Worm (Caenorhabditis elegans) whole organism, late embryonic: ENCODE measurements around the gene rars-1.

Source experiments
- F13H6.1 ChIP-seq: sonication (generic microtip); optimal IDR thresholded peaks from 2 replicates; lab custom pipeline; 2016; ENCODE audit warnings: missing genetic modification characterization, missing compliant biosample characterization
- K09A11.1 ChIP-seq: sonication (generic microtip); optimal IDR thresholded peaks from 2 replicates; lab custom pipeline; 2017; ENCODE audit warnings: antibody characterized with exemption, mild to moderate bottlenecking, missing genetic modification characterization, missing compliant biosample characterization; ENCODE audit not compliant: insufficient read depth
- T23F11.4 ChIP-seq: fragments of 200-800 bp; sonication (Bioruptor generic); optimal IDR thresholded peaks from 2 replicates; lab custom pipeline; 2018; ENCODE audit warnings: mild to moderate bottlenecking, missing genetic modification characterization, missing compliant biosample characterization
- ahr-1 ChIP-seq: sonication (generic microtip); optimal IDR thresholded peaks from 2 replicates; lab custom pipeline; 2016; ENCODE audit warnings: missing genetic modification characterization, missing compliant biosample characterization
- ama-1 ChIP-seq: fragments of 150-350 bp; optimal IDR thresholded peaks from 2 replicates; lab custom pipeline; 2014
- ceh-18 ChIP-seq: sonication (generic microtip); optimal IDR thresholded peaks from 2 replicates; lab custom pipeline; 2016; ENCODE audit warnings: missing genetic modification characterization, missing compliant biosample characterization
- ceh-19 ChIP-seq: fragments of 200-800 bp; sonication (Bioruptor generic); optimal IDR thresholded peaks from 2 replicates; lab custom pipeline; 2018; ENCODE audit warnings: mild to moderate bottlenecking, missing genetic modification characterization, missing compliant biosample characterization
- ceh-2 ChIP-seq: sonication (generic microtip); optimal IDR thresholded peaks from 2 replicates; lab custom pipeline; 2016; ENCODE audit warnings: missing genotype, missing genetic modification characterization, missing compliant biosample characterization
- ceh-22 ChIP-seq: sonication (generic microtip); optimal IDR thresholded peaks from 2 replicates; lab custom pipeline; 2017; ENCODE audit warnings: missing biosample characterization, missing genetic modification characterization
- ceh-24 ChIP-seq: sonication (generic microtip); optimal IDR thresholded peaks from 2 replicates; lab custom pipeline; 2016; ENCODE audit warnings: mild to moderate bottlenecking, missing genetic modification characterization, missing compliant biosample characterization
- ceh-31 ChIP-seq: sonication (generic microtip); optimal IDR thresholded peaks from 2 replicates; lab custom pipeline; 2016; ENCODE audit warnings: missing genetic modification characterization, missing compliant biosample characterization
- ceh-34 ChIP-seq: sonication (generic microtip); optimal IDR thresholded peaks from 2 replicates; lab custom pipeline; 2016; ENCODE audit warnings: mild to moderate bottlenecking, missing genetic modification characterization, missing compliant biosample characterization
- ceh-48 ChIP-seq: sonication (generic microtip); optimal IDR thresholded peaks from 2 replicates; lab custom pipeline; 2016; ENCODE audit warnings: missing genetic modification characterization, inconsistent platforms, missing compliant biosample characterization
- che-1 ChIP-seq: sonication (generic microtip); optimal IDR thresholded peaks from 2 replicates; lab custom pipeline; 2016; ENCODE audit warnings: mild to moderate bottlenecking, missing genetic modification characterization, missing compliant biosample characterization
- elt-2 ChIP-seq: sonication (generic microtip); optimal IDR thresholded peaks from 2 replicates; lab custom pipeline; 2016; ENCODE audit warnings: missing genetic modification reagents, missing genetic modification characterization, missing compliant biosample characterization
- elt-4 ChIP-seq: sonication (generic microtip); optimal IDR thresholded peaks from 2 replicates; lab custom pipeline; 2016; ENCODE audit warnings: missing genetic modification characterization, missing compliant biosample characterization
- ets-4 ChIP-seq: sonication (generic microtip); optimal IDR thresholded peaks from 2 replicates; lab custom pipeline; 2016; ENCODE audit warnings: missing genetic modification characterization, missing compliant biosample characterization
- fkh-10 ChIP-seq: fragments of 150-350 bp; optimal IDR thresholded peaks from 2 replicates; lab custom pipeline; 2014; ENCODE audit warnings: missing biosample characterization, missing genetic modification reagents, missing genetic modification characterization
- hlh-13 ChIP-seq: fragments of 200-800 bp; sonication (Bioruptor generic); optimal IDR thresholded peaks from 2 replicates; lab custom pipeline; 2018; ENCODE audit warnings: mild to moderate bottlenecking, missing genetic modification characterization, missing compliant biosample characterization
- hlh-15 ChIP-seq: sonication (generic microtip); optimal IDR thresholded peaks from 2 replicates; lab custom pipeline; 2016; ENCODE audit warnings: missing genetic modification characterization, missing compliant biosample characterization
- hlh-30 ChIP-seq: sonication (generic microtip); optimal IDR thresholded peaks from 2 replicates; lab custom pipeline; 2017; ENCODE audit warnings: antibody characterized with exemption, missing genetic modification characterization, missing compliant biosample characterization; ENCODE audit not compliant: insufficient read depth
- lim-6 ChIP-seq: sonication (generic microtip); optimal IDR thresholded peaks from 2 replicates; lab custom pipeline; 2016; ENCODE audit warnings: missing genetic modification characterization, missing compliant biosample characterization
- lin-11 ChIP-seq: fragments of 200-800 bp; sonication (Bioruptor generic); optimal IDR thresholded peaks from 2 replicates; lab custom pipeline; 2018; ENCODE audit warnings: mild to moderate bottlenecking, missing genetic modification characterization, missing compliant biosample characterization
- madf-2 ChIP-seq: sonication (generic microtip); optimal IDR thresholded peaks from 2 replicates; lab custom pipeline; 2017; ENCODE audit warnings: missing genetic modification characterization, missing compliant biosample characterization
- mec-3 ChIP-seq: sonication (generic microtip); optimal IDR thresholded peaks from 2 replicates; lab custom pipeline; 2016; ENCODE audit warnings: borderline replicate concordance, missing genetic modification characterization, missing compliant biosample characterization
- nfya-1 ChIP-seq: sonication (generic microtip); optimal IDR thresholded peaks from 2 replicates; lab custom pipeline; 2017; ENCODE audit warnings: missing genetic modification characterization, mild to moderate bottlenecking, missing compliant biosample characterization, antibody characterized with exemption, moderate library complexity
- nhr-11 ChIP-seq: fragments of 150-350 bp; optimal IDR thresholded peaks from 2 replicates; lab custom pipeline; 2014; ENCODE audit warnings: missing biosample characterization, missing genetic modification characterization
- nhr-232 ChIP-seq: sonication (generic microtip); optimal IDR thresholded peaks from 2 replicates; lab custom pipeline; 2016; ENCODE audit warnings: missing genetic modification characterization, missing compliant biosample characterization
- npax-4 ChIP-seq: sonication (generic microtip); optimal IDR thresholded peaks from 2 replicates; lab custom pipeline; 2016; ENCODE audit warnings: missing genetic modification characterization, missing compliant biosample characterization
- odd-2 ChIP-seq: sonication (generic microtip); optimal IDR thresholded peaks from 2 replicates; lab custom pipeline; 2017; ENCODE audit warnings: antibody characterized with exemption, mild to moderate bottlenecking, missing genetic modification characterization, missing compliant biosample characterization
- pag-3 ChIP-seq: sonication (generic microtip); optimal IDR thresholded peaks from 2 replicates; lab custom pipeline; 2016; ENCODE audit warnings: missing compliant biosample characterization, missing genetic modification characterization, borderline replicate concordance
- pat-9 ChIP-seq: fragments of 200-800 bp; sonication (Bioruptor generic); optimal IDR thresholded peaks from 2 replicates; lab custom pipeline; 2018; ENCODE audit warnings: mild to moderate bottlenecking, missing genetic modification characterization, moderate library complexity, missing compliant biosample characterization
- pax-1 ChIP-seq: fragments of 150-350 bp; optimal IDR thresholded peaks from 2 replicates; lab custom pipeline; 2014; ENCODE audit warnings: missing biosample characterization, missing genetic modification characterization
- pha-4 ChIP-seq: fragments of 150-350 bp; optimal IDR thresholded peaks from 2 replicates; lab custom pipeline; 2018; ENCODE audit warnings: missing biosample characterization, missing genetic modification reagents, missing genetic modification characterization
- pqm-1 ChIP-seq: sonication (generic microtip); optimal IDR thresholded peaks from 2 replicates; lab custom pipeline; 2016; ENCODE audit warnings: missing genetic modification characterization, missing compliant biosample characterization
- ref-2 ChIP-seq: sonication (generic microtip); optimal IDR thresholded peaks from 2 replicates; lab custom pipeline; 2016; ENCODE audit warnings: missing genetic modification characterization, missing compliant biosample characterization
- syd-9 ChIP-seq: sonication (generic microtip); optimal IDR thresholded peaks from 2 replicates; lab custom pipeline; 2016; ENCODE audit warnings: mild to moderate bottlenecking, missing genetic modification characterization, moderate library complexity, missing compliant biosample characterization
- tbx-2 ChIP-seq: sonication (generic microtip); optimal IDR thresholded peaks from 2 replicates; lab custom pipeline; 2016; ENCODE audit warnings: missing genetic modification characterization, missing compliant biosample characterization
- tbx-7 ChIP-seq: sonication (generic microtip); optimal IDR thresholded peaks from 2 replicates; lab custom pipeline; 2016; ENCODE audit warnings: missing genotype, missing genetic modification characterization, missing compliant biosample characterization
- unc-3 ChIP-seq, 2 experiments: fragments of 200-800 bp in 1 of 2; sonication (Bioruptor generic) in 1 of 2; sonication (generic microtip) in 1 of 2; conservative IDR thresholded peaks in 1 of 2; optimal IDR thresholded peaks in 1 of 2; 2 replicates each; pipeline versions ENCODE4 v1.3.6 to Lab custom; 2016 to 2022; ENCODE audit warnings: missing compliant biosample characterization in 2 of 2, missing genetic modification characterization in 2 of 2, missing genetic modification reagents in 1 of 2
- unc-42 ChIP-seq: sonication (generic microtip); optimal IDR thresholded peaks from 2 replicates; lab custom pipeline; 2016; ENCODE audit warnings: missing genotype, missing genetic modification characterization, missing compliant biosample characterization
- unc-55 ChIP-seq: sonication (generic microtip); optimal IDR thresholded peaks from 2 replicates; lab custom pipeline; 2017; ENCODE audit warnings: missing biosample characterization, missing genetic modification reagents, missing genetic modification characterization
- unc-86 ChIP-seq: sonication (generic microtip); optimal IDR thresholded peaks from 2 replicates; lab custom pipeline; 2016; ENCODE audit warnings: missing genetic modification characterization, missing compliant biosample characterization
- zip-5 ChIP-seq: sonication (generic microtip); optimal IDR thresholded peaks from 2 replicates; lab custom pipeline; 2016; ENCODE audit warnings: missing genetic modification characterization, missing compliant biosample characterization

Gene rars-1

DNA sequence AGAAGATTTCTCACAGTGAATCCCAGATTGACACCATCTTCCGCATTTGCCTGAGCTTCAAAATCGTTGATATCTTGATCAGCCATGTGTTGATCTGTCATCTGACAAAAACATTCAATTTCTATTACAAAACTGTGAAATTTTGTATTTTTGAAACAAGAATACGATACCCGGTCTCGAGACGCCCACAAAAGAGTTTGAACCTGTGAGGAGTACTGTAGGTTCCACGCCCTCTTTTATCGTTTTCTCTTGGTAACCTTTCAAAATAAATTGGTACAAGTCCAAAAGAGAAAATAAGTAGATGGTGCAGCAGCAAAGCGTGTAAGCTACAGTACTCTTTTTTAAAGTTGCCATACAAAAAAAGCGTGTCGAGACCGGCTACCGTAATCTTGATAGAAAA is 7.0 kb downstream of the rars-1 start, which contains the start of gene F26F4.12:
Gene F26F4.12, minus strand, starts transcription at position 101 of the 400 bp plus-strand sequence.
- TF ChIP-seq unc-3 (GFP tag; conservative IDR thresholded peaks at IDR 0.05; lab: Robert Waterston, UW) (no peak), unc-3 (tag; optimal IDR thresholded peaks at IDR 0.05; lab: Kevin White, UChicago) (no peak), elt-2 (no peak), pha-4 (tag; lab: Kevin White, UChicago) (no peak), fkh-10 (GFP tag; lab: Kevin White, UChicago) (no peak), lin-11 (no peak), pat-9 (tag; lab: Kevin White, UChicago) (no peak)

ce11 chrIII:4906896-4907295 is 10.1 kb downstream of the rars-1 start, which contains the start of gene rom-1:
TSS of gene rom-1 (plus strand) at chrIII:4907196.
- TF ChIP-seq lim-6 = no peak
- no peak for TF ChIP-seq ceh-22 (tag; lab: Kevin White, UChicago)
- no peak for TF ChIP-seq pqm-1 (tag; lab: Kevin White, UChicago)
- TF ChIP-seq F13H6.1 (tag; lab: Kevin White, UChicago) = no peak
- TF ChIP-seq nhr-11 (tag; lab: Kevin White, UChicago) = no peak
- TF ChIP-seq nfya-1 (tag; lab: Kevin White, UChicago) = no peak
- TF ChIP-seq ref-2 (tag; lab: Kevin White, UChicago) = no peak
- TF ChIP-seq odd-2 (tag; lab: Kevin White, UChicago) = no peak
- no peak for TF ChIP-seq nhr-232 (tag; lab: Kevin White, UChicago)
- TF ChIP-seq T23F11.4 (GFP tag; lab: Kevin White, UChicago) = no peak
- TF ChIP-seq che-1 (tag; lab: Kevin White, UChicago) = no peak
- no peak for TF ChIP-seq ceh-24 (tag; lab: Kevin White, UChicago)
- no peak for TF ChIP-seq ceh-19 (GFP tag; lab: Kevin White, UChicago)
- no peak for TF ChIP-seq ama-1 (lab: Kevin White, UChicago)
- no peak for TF ChIP-seq pax-1

DNA sequence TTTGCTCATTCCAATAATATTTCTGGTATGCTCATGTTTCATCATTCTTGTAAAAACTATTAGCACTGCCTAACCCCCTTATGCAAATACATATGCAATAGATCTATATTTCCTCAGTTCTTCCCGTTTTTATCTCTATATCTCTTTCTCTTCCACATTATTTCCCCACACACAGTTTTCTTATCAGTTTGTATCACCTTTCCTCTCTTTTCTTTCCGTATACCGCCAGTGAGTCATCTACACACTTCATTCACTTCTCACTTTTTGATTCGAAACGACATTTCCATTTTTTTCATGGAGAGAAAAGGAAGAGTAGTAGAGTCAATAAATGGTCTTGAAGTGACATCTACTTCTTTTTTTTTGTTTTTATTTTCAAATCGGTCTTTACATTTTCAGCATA is 10.6 kb downstream of the rars-1 start:
- TF ChIP-seq npax-4 (tag; lab: Kevin White, UChicago) = no peak
- TF ChIP-seq lin-11 = no peak
- peak; percentile 43 for TF ChIP-seq elt-2

DNA sequence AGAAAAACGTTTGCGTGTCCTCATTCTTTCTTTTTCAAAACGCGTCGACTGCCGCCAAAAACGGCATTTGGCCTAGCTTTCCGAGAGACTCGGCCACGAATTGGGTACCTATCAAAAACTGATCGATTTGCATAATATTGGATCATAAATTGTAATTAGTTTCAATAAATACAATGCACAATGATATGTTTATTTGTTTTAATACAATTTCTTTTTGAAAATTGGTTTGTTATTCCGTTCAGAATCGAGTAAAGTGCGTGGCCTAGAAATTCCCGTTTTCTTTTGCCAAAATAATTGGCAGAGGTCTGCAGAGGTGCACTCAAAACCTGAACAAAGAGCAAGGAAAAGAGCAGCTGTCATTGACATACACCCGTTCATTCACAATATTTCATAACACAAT is 11.6 kb downstream of the rars-1 start, which contains the start of gene F26F4.8:
Gene F26F4.8, minus strand, starts transcription at position 69 of the 400 bp plus-strand sequence.
- TF ChIP-seq tbx-7 (peak; percentile 85), hlh-13 (GFP tag; lab: Kevin White, UChicago) (no peak), pha-4 (tag; lab: Kevin White, UChicago) (no peak), ceh-48 (tag; lab: Kevin White, UChicago) (no peak), ceh-2 (tag; lab: Kevin White, UChicago) (peak; percentile 93), lin-11 (no peak), zip-5 (tag; lab: Kevin White, UChicago) (peak; percentile 75), unc-42 (peak; percentile 20), elt-4 (tag; lab: Kevin White, UChicago) (no peak), K09A11.1 (no peak), hlh-15 (tag; lab: Kevin White, UChicago) (no peak), npax-4 (tag; lab: Kevin White, UChicago) (no peak), odd-2 (tag; lab: Kevin White, UChicago) (no peak), ama-1 (lab: Kevin White, UChicago) (no peak), pat-9 (tag; lab: Kevin White, UChicago) (no peak), ahr-1 (tag; lab: Kevin White, UChicago) (peak; percentile 24), unc-55 (GFP tag; lab: Kevin White, UChicago) (no peak), nhr-11 (tag; lab: Kevin White, UChicago) (no peak), nhr-232 (tag; lab: Kevin White, UChicago) (no peak), hlh-30 (tag; lab: Kevin White, UChicago) (no peak), mec-3 (tag; lab: Kevin White, UChicago) (peak; percentile 79), F13H6.1 (tag; lab: Kevin White, UChicago) (peak; percentile 37), tbx-2 (tag; lab: Kevin White, UChicago) (peak; percentile 85), ref-2 (tag; lab: Kevin White, UChicago) (peak; percentile 51), elt-2 (peak; percentile 62), unc-86 (peak; percentile 10), syd-9 (tag; lab: Kevin White, UChicago) (no peak), lim-6 (peak; percentile 43), pag-3 (no peak), ets-4 (peak; percentile 88), ceh-18 (peak; percentile 6), ceh-31 (tag; lab: Kevin White, UChicago) (peak; percentile 92), ceh-24 (tag; lab: Kevin White, UChicago) (no peak), che-1 (tag; lab: Kevin White, UChicago) (no peak), ceh-34 (tag; lab: Kevin White, UChicago) (peak; percentile 15), madf-2 (tag; lab: Kevin White, UChicago) (no peak)
